Fruit fly (Drosophila melanogaster): ENCODE results near the gene Droj2.

Gene Droj2

DNA sequence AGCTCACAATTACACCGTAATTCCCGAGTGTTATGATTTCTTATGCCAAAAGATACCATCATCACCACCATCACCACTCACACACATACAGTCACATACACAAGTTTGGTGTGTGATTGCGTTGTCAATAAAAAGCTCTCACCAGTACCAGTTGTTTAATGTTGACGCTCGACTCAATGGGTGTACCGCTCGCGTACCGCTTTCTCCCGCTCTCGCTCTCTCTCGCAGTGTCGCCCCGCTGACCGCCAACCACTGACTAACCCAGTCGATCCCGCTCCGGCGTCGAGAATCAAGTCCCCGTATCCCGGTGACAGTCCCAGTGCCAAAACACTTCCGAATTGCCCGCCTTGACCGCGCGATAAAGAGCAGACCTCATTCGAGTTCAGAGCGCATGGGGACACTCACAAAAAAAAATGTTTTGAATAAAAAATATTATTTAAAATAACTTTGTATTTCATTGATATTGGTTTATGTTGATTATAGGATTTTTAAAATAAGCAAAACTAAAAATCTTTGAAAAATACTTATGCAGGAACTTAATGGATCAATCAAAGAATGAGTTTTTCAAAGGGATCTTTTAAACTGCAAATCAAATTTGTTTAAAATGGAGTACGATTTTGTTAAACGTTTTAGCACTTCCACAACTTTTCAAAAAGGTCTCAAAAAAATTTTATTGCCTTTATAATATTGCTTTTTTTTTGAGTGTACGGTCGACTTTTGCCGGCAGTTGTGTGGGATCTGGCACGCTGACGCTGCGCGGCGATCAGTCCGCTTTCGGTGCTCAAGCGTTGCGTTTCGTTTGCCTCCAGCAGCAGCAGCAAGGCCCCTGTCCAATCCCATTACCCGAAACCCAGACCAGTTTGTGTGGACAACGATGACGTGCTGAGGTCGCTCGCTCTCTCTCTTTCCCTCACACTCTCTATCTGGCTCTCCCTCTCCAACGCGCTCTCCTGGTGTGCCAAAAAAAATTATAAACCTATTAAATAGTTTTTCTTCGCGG is 17.4 kb upstream of the Droj2 start, which contains the start of gene Dic1 (continued):
- TF ChIP-seq ci (GFP tag; IDR thresholded peaks at IDR 0.05) = peak; percentile 86; the same call in 2 of the 3 replicates
- TF ChIP-seq Ptx1 (GFP tag; IDR thresholded peaks at IDR 0.05) = peak; percentile 96
- TF ChIP-seq CG34422 (GFP tag; IDR thresholded peaks at IDR 0.05) = peak; percentile 88
- TF ChIP-seq CG30020 (tag; optimal IDR thresholded peaks at IDR 0.05) = peak; percentile 83
- peak; percentile 77 for TF ChIP-seq CG12236 (GFP tag; optimal IDR thresholded peaks at IDR 0.05)
- TF ChIP-seq CG1529 (GFP tag; optimal IDR thresholded peaks at IDR 0.05) = peak; percentile 94
- TF ChIP-seq CG17385 (GFP tag; optimal IDR thresholded peaks at IDR 0.05) = peak; percentile 95
- TF ChIP-seq yki (optimal IDR thresholded peaks at IDR 0.05) = peak; percentile 45
- peak; percentile 94 for TF ChIP-seq row (GFP tag; IDR thresholded peaks at IDR 0.05)
- TF ChIP-seq pros (GFP tag; optimal IDR thresholded peaks at IDR 0.05) = peak; percentile 45
- peak; percentile 87 for TF ChIP-seq CG16863 (GFP tag; optimal IDR thresholded peaks at IDR 0.05)
- peak; percentile 79 for TF ChIP-seq NK7.1 (GFP tag; optimal IDR thresholded peaks at IDR 0.05)
- TF ChIP-seq toy (GFP tag; IDR thresholded peaks at IDR 0.05) = peak; percentile 83
- peak; percentile 87 for TF ChIP-seq psq (GFP tag; optimal IDR thresholded peaks at IDR 0.05)
- no peak; the same call in 1 of the 2 replicates for TF ChIP-seq inv (GFP tag; IDR thresholded peaks at IDR 0.05; ENCODE audit: partially characterized antibody)
- TF ChIP-seq Abd-B (GFP tag; optimal IDR thresholded peaks at IDR 0.05) = peak; percentile 96
- no peak for TF ChIP-seq usp (GFP tag; optimal IDR thresholded peaks at IDR 0.05)
- peak; percentile 98 for TF ChIP-seq CG17359 (tag; optimal IDR thresholded peaks at IDR 0.05)
- peak; percentile 85 for TF ChIP-seq CG6272 (GFP tag; IDR thresholded peaks at IDR 0.05)
- peak; percentile 82 for TF ChIP-seq ems (GFP tag; optimal IDR thresholded peaks at IDR 0.05)
- peak; percentile 98 for TF ChIP-seq Ets65A (GFP tag)
- TF ChIP-seq Gug (GFP tag; IDR thresholded peaks at IDR 0.05) = peak; percentile 74; the same call in 3 of the 4 replicates
- TF ChIP-seq CG1233 (GFP tag; optimal IDR thresholded peaks at IDR 0.05) = peak; percentile 97
- TF ChIP-seq ftz-f1 (GFP tag; optimal IDR thresholded peaks at IDR 0.05) = peak; percentile 41
- peak; percentile 99 for TF ChIP-seq bcd (GFP tag; optimal IDR thresholded peaks at IDR 0.05)
- peak; percentile 89 for TF ChIP-seq twi (tag; optimal IDR thresholded peaks at IDR 0.05)
- TF ChIP-seq unpg (GFP tag; optimal IDR thresholded peaks at IDR 0.05) = peak; percentile 95
- peak; percentile 99 for TF ChIP-seq CG12659 (GFP tag; optimal IDR thresholded peaks at IDR 0.05)
- peak; percentile 76 for TF ChIP-seq Side (GFP tag; optimal IDR thresholded peaks at IDR 0.05)
- TF ChIP-seq gem (tag; optimal IDR thresholded peaks at IDR 0.05) = peak; percentile 98
- TF ChIP-seq CG6791 (GFP tag; IDR thresholded peaks at IDR 0.05; ENCODE audit: partially characterized antibody) = no peak
- TF ChIP-seq tup (GFP tag; optimal IDR thresholded peaks at IDR 0.05) = peak; percentile 75
- TF ChIP-seq CkIIα-i1 (GFP tag; IDR thresholded peaks at IDR 0.05) = no peak; the same call in 1 of the 2 replicates
- peak; percentile 65; the same call in 2 of the 3 replicates for TF ChIP-seq C15 (GFP tag; IDR thresholded peaks at IDR 0.05)
- peak; percentile 71; the same call in 2 of the 3 replicates for TF ChIP-seq otp (GFP tag; IDR thresholded peaks at IDR 0.05)
- peak; percentile 99 for TF ChIP-seq Sox100B (GFP tag; optimal IDR thresholded peaks at IDR 0.05)
- no peak for TF ChIP-seq Sin3A (optimal IDR thresholded peaks at IDR 0.05)
- peak; percentile 95 for TF ChIP-seq CG12155 (GFP tag; optimal IDR thresholded peaks at IDR 0.05)
- TF ChIP-seq BtbVII (GFP tag; optimal IDR thresholded peaks at IDR 0.05) = peak; percentile 98
- TF ChIP-seq Bteb2 (GFP tag; optimal IDR thresholded peaks at IDR 0.05) = peak; percentile 93
- peak; percentile 87 for TF ChIP-seq CG8281 (tag; optimal IDR thresholded peaks at IDR 0.05)
- TF ChIP-seq CG33213 (GFP tag; optimal IDR thresholded peaks at IDR 0.05) = peak; percentile 78
- TF ChIP-seq CG4820 (GFP tag; optimal IDR thresholded peaks at IDR 0.05) = peak; percentile 97
- TF ChIP-seq ro (GFP tag; IDR thresholded peaks at IDR 0.05) = peak; percentile 74
- no peak for TF ChIP-seq Dref (GFP tag; IDR thresholded peaks at IDR 0.05)
- TF ChIP-seq Hsf (GFP tag; optimal IDR thresholded peaks at IDR 0.05) = peak; percentile 96
- peak in 1 of 2 experiments; percentile 59 for TF ChIP-seq crp (GFP tag; optimal IDR thresholded peaks at IDR 0.05)
- peak; percentile 81 for TF ChIP-seq CG4730 (GFP tag; IDR thresholded peaks at IDR 0.05)
- peak; percentile 85 for TF ChIP-seq CG11560 (tag; IDR thresholded peaks at IDR 0.05)
